Worm (Caenorhabditis elegans): ENCODE data around the gene F13C5.5.
A peak's percentile ranks its signal among the peaks of the same experiment; 100 is the strongest.

Gene F13C5.5

ce11 chrX:581754-582153, 26.5 kb downstream of the F13C5.5 start:
- TF ChIP-seq nhr-76 (tag; optimal IDR thresholded peaks at IDR 0.05) (no peak), nhr-12 (tag; optimal IDR thresholded peaks at IDR 0.05) (no peak), unc-120 (tag; optimal IDR thresholded peaks at IDR 0.05; ENCODE audit: poor library complexity, severe bottlenecking) (no peak), nhr-2 (tag; optimal IDR thresholded peaks at IDR 0.05) (no peak), pha-4 (tag; optimal IDR thresholded peaks at IDR 0.05) (no peak), M03D4.4 (tag; optimal IDR thresholded peaks at IDR 0.05) (no peak), bed-3 (GFP tag; optimal IDR thresholded peaks at IDR 0.05) (no peak), mls-2 (tag; optimal IDR thresholded peaks at IDR 0.05) (no peak), unc-62 (GFP tag; optimal IDR thresholded peaks at IDR 0.05) (no peak), lin-32 (GFP tag; optimal IDR thresholded peaks at IDR 0.05) (no peak), blmp-1 (tag; optimal IDR thresholded peaks at IDR 0.05) (no peak), ham-2 (GFP tag; optimal IDR thresholded peaks at IDR 0.05) (no peak), nhr-237 (tag; optimal IDR thresholded peaks at IDR 0.05) (no peak), sptf-1 (tag; optimal IDR thresholded peaks at IDR 0.05) (no peak), snpc-4 (tag; optimal IDR thresholded peaks at IDR 0.05) (no peak), tbx-8 (GFP tag; optimal IDR thresholded peaks at IDR 0.05) (no peak), zip-8 (tag; optimal IDR thresholded peaks at IDR 0.05) (no peak)

ce11 chrX:575084-575483, 33.2 kb downstream of the F13C5.5 start:
- TF ChIP-seq unc-120 (tag; optimal IDR thresholded peaks at IDR 0.05; ENCODE audit: poor library complexity, severe bottlenecking) = no peak
- no peak for TF ChIP-seq elt-3 (tag; optimal IDR thresholded peaks at IDR 0.05)
- TF ChIP-seq lin-32 (GFP tag; optimal IDR thresholded peaks at IDR 0.05) = no peak
- TF ChIP-seq sem-2 (GFP tag; optimal IDR thresholded peaks at IDR 0.05) = no peak
- TF ChIP-seq blmp-1 (tag; optimal IDR thresholded peaks at IDR 0.05) = no peak
- TF ChIP-seq drap-1 (GFP tag; optimal IDR thresholded peaks at IDR 0.05) = no peak
- no peak for TF ChIP-seq ztf-11 (tag; optimal IDR thresholded peaks at IDR 0.05)

DNA sequence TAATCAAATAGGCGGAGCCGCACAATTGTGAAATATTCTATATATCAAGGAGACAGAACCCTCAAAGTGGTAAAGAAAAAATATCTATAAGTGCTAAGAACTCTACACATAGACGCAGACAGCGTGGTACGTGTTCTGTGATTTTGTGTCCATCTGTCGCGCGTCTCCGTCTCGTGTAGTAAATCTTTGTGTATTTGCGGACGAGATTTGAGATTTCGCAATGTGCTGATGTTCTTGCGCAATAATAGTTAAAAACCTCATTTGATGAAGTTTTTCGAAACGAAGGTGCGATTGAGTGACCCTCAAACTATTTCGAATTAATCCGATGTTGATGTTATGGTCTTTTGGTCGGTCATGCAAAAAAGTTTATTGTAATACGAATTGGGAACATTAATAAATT, 35.0 kb downstream of the F13C5.5 start:
- no peak for TF ChIP-seq nhr-12 (tag; optimal IDR thresholded peaks at IDR 0.05)
- peak; percentile 75 for TF ChIP-seq elt-3 (tag; optimal IDR thresholded peaks at IDR 0.05)
- TF ChIP-seq zip-8 (tag; optimal IDR thresholded peaks at IDR 0.05) = peak; percentile 85
- TF ChIP-seq ces-1 (GFP tag; optimal IDR thresholded peaks at IDR 0.05) = no peak
- TF ChIP-seq nhr-237 (tag; optimal IDR thresholded peaks at IDR 0.05) = peak; percentile 38
- TF ChIP-seq snpc-4 (tag; optimal IDR thresholded peaks at IDR 0.05) = no peak
- TF ChIP-seq drap-1 (GFP tag; optimal IDR thresholded peaks at IDR 0.05) = no peak
- peak; percentile 2 for TF ChIP-seq unc-62 (GFP tag; optimal IDR thresholded peaks at IDR 0.05)
- peak; percentile 2 for TF ChIP-seq nhr-2 (tag; optimal IDR thresholded peaks at IDR 0.05)

DNA sequence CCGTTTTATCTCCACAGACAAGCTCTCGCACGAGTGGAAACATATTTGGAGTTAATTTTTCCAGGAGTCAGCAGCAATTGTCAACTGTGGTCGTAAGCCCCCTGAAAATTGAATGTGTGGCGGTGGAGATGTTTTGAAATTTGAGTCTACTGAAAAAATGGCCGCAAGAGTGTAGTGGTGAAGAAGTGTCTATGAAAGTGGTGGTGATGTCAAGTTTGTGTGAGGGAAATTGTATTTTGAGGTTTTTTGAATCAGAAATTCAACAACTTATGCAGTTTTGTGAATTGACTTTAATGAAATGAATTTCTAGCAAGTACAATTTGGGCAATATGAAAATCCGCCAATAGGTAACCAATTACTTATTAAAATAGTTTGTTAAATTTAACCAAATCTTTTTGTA, 35.7 kb downstream of the F13C5.5 start, which contains the start of gene mrp-2:
Gene mrp-2, minus strand, starts transcription at position 101 of the 400 bp plus-strand sequence.
- no peak for TF ChIP-seq bed-3 (GFP tag; optimal IDR thresholded peaks at IDR 0.05)
- no peak for TF ChIP-seq lin-13 (tag; optimal IDR thresholded peaks at IDR 0.05)
- TF ChIP-seq sem-2 (GFP tag; optimal IDR thresholded peaks at IDR 0.05) = no peak
- no peak for TF ChIP-seq ces-1 (GFP tag; optimal IDR thresholded peaks at IDR 0.05)
- no peak for TF ChIP-seq elt-3 (tag; optimal IDR thresholded peaks at IDR 0.05)
- TF ChIP-seq M03D4.4 (tag; optimal IDR thresholded peaks at IDR 0.05) = no peak
- TF ChIP-seq sptf-1 (tag; optimal IDR thresholded peaks at IDR 0.05) = no peak
- TF ChIP-seq elt-1 (tag; optimal IDR thresholded peaks at IDR 0.05; ENCODE audit: borderline replicate concordance, insufficient read depth) = no peak
- TF ChIP-seq zip-8 (tag; optimal IDR thresholded peaks at IDR 0.05) = no peak
- no peak for TF ChIP-seq pha-4 (tag; optimal IDR thresholded peaks at IDR 0.05)
- TF ChIP-seq nhr-2 (tag; optimal IDR thresholded peaks at IDR 0.05) = no peak
- TF ChIP-seq ztf-11 (tag; optimal IDR thresholded peaks at IDR 0.05) = no peak

- no peak for TF ChIP-seq ztf-11 (tag; optimal IDR thresholded peaks at IDR 0.05)
- TF ChIP-seq unc-39 (tag; optimal IDR thresholded peaks at IDR 0.05) = no peak
- no peak for TF ChIP-seq ces-1 (GFP tag; optimal IDR thresholded peaks at IDR 0.05)
- no peak for TF ChIP-seq nhr-28 (tag; optimal IDR thresholded peaks at IDR 0.05)
- no peak for TF ChIP-seq cnd-1 (tag; optimal IDR thresholded peaks at IDR 0.05)
- no peak for TF ChIP-seq unc-120 (tag; optimal IDR thresholded peaks at IDR 0.05; ENCODE audit: poor library complexity, severe bottlenecking)
- TF ChIP-seq unc-62 (GFP tag; optimal IDR thresholded peaks at IDR 0.05) = no peak
- TF ChIP-seq zip-8 (tag; optimal IDR thresholded peaks at IDR 0.05) = no peak
- no peak for TF ChIP-seq nhr-12 (tag; optimal IDR thresholded peaks at IDR 0.05)
- TF ChIP-seq ceh-43 (GFP tag; optimal IDR thresholded peaks at IDR 0.05) = no peak
- no peak for TF ChIP-seq nhr-237 (tag; optimal IDR thresholded peaks at IDR 0.05)
- no peak for TF ChIP-seq elt-3 (tag; optimal IDR thresholded peaks at IDR 0.05)
Measured at ce11 chrX:571367-571766, 36.9 kb downstream of the F13C5.5 start.

- TF ChIP-seq mls-2 (tag; optimal IDR thresholded peaks at IDR 0.05) = no peak
- TF ChIP-seq lin-13 (tag; optimal IDR thresholded peaks at IDR 0.05) = no peak
- no peak for TF ChIP-seq blmp-1 (tag; optimal IDR thresholded peaks at IDR 0.05)
- no peak for TF ChIP-seq nhr-12 (tag; optimal IDR thresholded peaks at IDR 0.05)
- TF ChIP-seq ztf-11 (tag; optimal IDR thresholded peaks at IDR 0.05) = no peak
- no peak for TF ChIP-seq flh-1 (GFP tag; optimal IDR thresholded peaks at IDR 0.05)
- no peak for TF ChIP-seq lin-32 (GFP tag; optimal IDR thresholded peaks at IDR 0.05)
- no peak for TF ChIP-seq drap-1 (GFP tag; optimal IDR thresholded peaks at IDR 0.05)
- TF ChIP-seq cnd-1 (tag; optimal IDR thresholded peaks at IDR 0.05) = no peak
- TF ChIP-seq pha-4 (tag; optimal IDR thresholded peaks at IDR 0.05) = no peak
- no peak for TF ChIP-seq unc-120 (tag; optimal IDR thresholded peaks at IDR 0.05; ENCODE audit: poor library complexity, severe bottlenecking)
- no peak for TF ChIP-seq unc-39 (tag; optimal IDR thresholded peaks at IDR 0.05)
- no peak for TF ChIP-seq bed-3 (GFP tag; optimal IDR thresholded peaks at IDR 0.05)
- TF ChIP-seq tbx-8 (GFP tag; optimal IDR thresholded peaks at IDR 0.05) = no peak
Measured at ce11 chrX:557857-558256, 50.4 kb downstream of the F13C5.5 start, which contains the start of gene nas-38. nas-38 (plus strand) TSS chrX:558157.

Data from whole organism, mixed stage, embryonic.